Fruit fly (Drosophila melanogaster) whole organism, adult: Measurements from ENCODE around the gene Shmt.

Experiments used
- CG5204 ChIP-seq: fragments of 200-800 bp; sonication (Bioruptor generic); optimal IDR thresholded peaks from 2 replicates; lab custom pipeline; 2016; ENCODE audit warnings: missing biosample characterization, missing genetic modification characterization
- CG7045 ChIP-seq: fragments of 200-800 bp; sonication (Bioruptor generic); optimal IDR thresholded peaks from 2 replicates; lab custom pipeline; 2017; ENCODE audit warnings: missing biosample characterization, mild to moderate bottlenecking, missing genetic modification characterization
- Crg-1 ChIP-seq: fragments of 200-800 bp; sonication (Bioruptor generic); optimal IDR thresholded peaks from 2 replicates; lab custom pipeline; 2016; ENCODE audit warnings: missing biosample characterization, missing genetic modification characterization
- Mnt ChIP-seq: fragments of 200-800 bp; sonication (Bioruptor generic); optimal IDR thresholded peaks from 2 replicates; lab custom pipeline; 2016; ENCODE audit warnings: missing biosample characterization, mild to moderate bottlenecking, missing genetic modification characterization
- cic ChIP-seq: fragments of 200-800 bp; sonication (Bioruptor generic); optimal IDR thresholded peaks from 2 replicates; lab custom pipeline; 2017; ENCODE audit warnings: missing biosample characterization, mild to moderate bottlenecking, missing genetic modification characterization, moderate library complexity
- cnc ChIP-seq, 2 experiments: fragments of >200 bp; optimal IDR thresholded peaks; 2 replicates each; lab custom pipeline; 2017
- kay ChIP-seq: fragments of 200-800 bp; sonication (Bioruptor generic); peaks from one replicate; lab custom pipeline; 2016; ENCODE audit warnings: missing biosample characterization, missing genetic modification characterization, borderline replicate concordance
- ovo ChIP-seq: fragments of 200-800 bp; sonication (Bioruptor generic); optimal IDR thresholded peaks from 2 replicates; lab custom pipeline; 2016; ENCODE audit warnings: missing biosample characterization, missing genetic modification characterization
- pad ChIP-seq: fragments of 200-800 bp; sonication (Bioruptor generic); optimal IDR thresholded peaks from 3 replicates; lab custom pipeline; 2017; ENCODE audit warnings: missing biosample characterization, missing genetic modification characterization, mild to moderate bottlenecking, moderate library complexity, missing genetic modification reagents
- tj ChIP-seq: fragments of 200-800 bp; sonication (Bioruptor generic); optimal IDR thresholded peaks from 3 replicates; lab custom pipeline; 2017; ENCODE audit warnings: missing biosample characterization, mild to moderate bottlenecking, missing genetic modification characterization, moderate library complexity
- toe ChIP-seq: fragments of 200-800 bp; sonication (Bioruptor generic); optimal IDR thresholded peaks from 2 replicates; lab custom pipeline; 2016; ENCODE audit warnings: missing biosample characterization, missing genetic modification characterization

- TF ChIP-seq cic (GFP tag; lab: Kevin White, UChicago) = no peak
- TF ChIP-seq Mnt (GFP tag; lab: Kevin White, UChicago) = no peak
- TF ChIP-seq kay = no peak
- no peak for TF ChIP-seq CG7045 (GFP tag; lab: Kevin White, UChicago)
- no peak for TF ChIP-seq CG5204 (GFP tag; lab: Kevin White, UChicago)
- TF ChIP-seq pad (GFP tag; lab: Kevin White, UChicago) = no peak
- no peak for TF ChIP-seq ovo (GFP tag; lab: Kevin White, UChicago)
- no peak for TF ChIP-seq Crg-1 (GFP tag; lab: Kevin White, UChicago)
- no peak for TF ChIP-seq toe
- TF ChIP-seq cnc (optimal IDR thresholded peaks at IDR 0.05; lab: Kevin White, UChicago) = no peak
- TF ChIP-seq tj = no peak
These were observed 33.4 kb upstream of the Shmt start, which contains the start of gene CG32755 for dm6 chrX:5949951-5950350.
